Worm (Caenorhabditis elegans) whole organism, L1 larva: ENCODE measurements around the gene srt-64.

Source experiments
- aha-1 ChIP-seq: fragments of 150-350 bp; optimal IDR thresholded peaks from 2 replicates; lab custom pipeline; 2014; ENCODE audit warnings: missing biosample characterization, missing genetic modification characterization
- fkh-10 ChIP-seq: sonication (generic microtip); optimal IDR thresholded peaks from 2 replicates; lab custom pipeline; 2017; ENCODE audit warnings: missing biosample characterization, missing genetic modification reagents, missing genetic modification characterization
- lin-13 ChIP-seq: fragments of 150-350 bp; optimal IDR thresholded peaks from 2 replicates; lab custom pipeline; 2014; ENCODE audit warnings: missing biosample characterization, missing genetic modification reagents, missing genetic modification characterization
- nhr-76 ChIP-seq: sonication (generic microtip); optimal IDR thresholded peaks from 2 replicates; lab custom pipeline; 2017; ENCODE audit warnings: missing biosample characterization, missing genetic modification characterization
- sptf-1 ChIP-seq: fragments of 150-350 bp; optimal IDR thresholded peaks from 2 replicates; lab custom pipeline; 2014; ENCODE audit warnings: missing biosample characterization, missing genetic modification characterization
- zip-4 ChIP-seq: fragments of 200-800 bp; sonication (Bioruptor generic); optimal IDR thresholded peaks from 2 replicates; lab custom pipeline; 2018; ENCODE audit warnings: mild to moderate bottlenecking, missing genetic modification characterization, moderate library complexity, missing compliant biosample characterization

- no peak for TF ChIP-seq nhr-76 (tag; lab: Kevin White, UChicago)
- no peak for TF ChIP-seq fkh-10 (GFP tag; lab: Kevin White, UChicago)
- TF ChIP-seq sptf-1: no peak
- TF ChIP-seq zip-4: no peak
- TF ChIP-seq aha-1 (tag; lab: Kevin White, UChicago): no peak
- TF ChIP-seq lin-13: no peak
Measured at ce11 chrV:5137919-5138318, 31.6 kb downstream of the srt-64 start, which contains the start of gene F14F9.3.
